Fruit fly (Drosophila melanogaster): Measurements from ENCODE around the gene Gr98c.

Gr98c gene

dm6 chr3R:27544143-27544542, at the start of gene Gr98c:
Gene Gr98c (plus strand): TSS chr3R:27544443.
- no peak for TF ChIP-seq Dll (optimal IDR thresholded peaks at IDR 0.05)
- no peak for TF ChIP-seq usp (GFP tag; optimal IDR thresholded peaks at IDR 0.05)
- no peak for TF ChIP-seq psq (optimal IDR thresholded peaks at IDR 0.05)
- no peak for TF ChIP-seq CG8478 (optimal IDR thresholded peaks at IDR 0.05)
- TF ChIP-seq pan (optimal IDR thresholded peaks at IDR 0.05), result no peak

- TF ChIP-seq pan (optimal IDR thresholded peaks at IDR 0.05) (no peak), EcR (GFP tag; optimal IDR thresholded peaks at IDR 0.05) (no peak), Dll (optimal IDR thresholded peaks at IDR 0.05) (no peak), psq (optimal IDR thresholded peaks at IDR 0.05) (no peak), CG8478 (optimal IDR thresholded peaks at IDR 0.05) (no peak), usp (GFP tag; optimal IDR thresholded peaks at IDR 0.05) (no peak)
Measured at dm6 chr3R:27497616-27498015, 46.6 kb upstream of the Gr98c start.

- TF ChIP-seq Dll (optimal IDR thresholded peaks at IDR 0.05) (no peak), psq (optimal IDR thresholded peaks at IDR 0.05) (no peak), CG8478 (optimal IDR thresholded peaks at IDR 0.05) (no peak), usp (GFP tag; optimal IDR thresholded peaks at IDR 0.05) (no peak), EcR (GFP tag; optimal IDR thresholded peaks at IDR 0.05) (no peak), pan (optimal IDR thresholded peaks at IDR 0.05) (no peak)
Measured at dm6 chr3R:27501938-27502337, 42.3 kb upstream of the Gr98c start, which contains the start of gene CG43139. Gene CG43139 (minus strand): TSS chr3R:27502025.

dm6 chr3R:27502856-27503255, 41.4 kb upstream of the Gr98c start, which contains the start of gene CG5402:
Gene CG5402 (minus strand): TSS chr3R:27502956.
- TF ChIP-seq psq (optimal IDR thresholded peaks at IDR 0.05) (no peak), usp (GFP tag; optimal IDR thresholded peaks at IDR 0.05) (no peak), CG8478 (optimal IDR thresholded peaks at IDR 0.05) (no peak), pan (optimal IDR thresholded peaks at IDR 0.05) (no peak), EcR (GFP tag; optimal IDR thresholded peaks at IDR 0.05) (no peak), Dll (optimal IDR thresholded peaks at IDR 0.05) (no peak)

dm6 chr3R:27517157-27517556, 27.1 kb upstream of the Gr98c start, which contains the start of gene CG13972:
Gene CG13972 (minus strand): TSS chr3R:27517257.
- TF ChIP-seq pan (optimal IDR thresholded peaks at IDR 0.05) (no peak), CG8478 (optimal IDR thresholded peaks at IDR 0.05) (no peak), Dll (optimal IDR thresholded peaks at IDR 0.05) (no peak), EcR (GFP tag; optimal IDR thresholded peaks at IDR 0.05) (no peak), usp (GFP tag; optimal IDR thresholded peaks at IDR 0.05) (no peak), psq (optimal IDR thresholded peaks at IDR 0.05) (no peak)

dm6 chr3R:27519879-27520278, 24.4 kb upstream of the Gr98c start:
- no peak for TF ChIP-seq usp (GFP tag; optimal IDR thresholded peaks at IDR 0.05)
- no peak for TF ChIP-seq pan (optimal IDR thresholded peaks at IDR 0.05)
- no peak for TF ChIP-seq psq (optimal IDR thresholded peaks at IDR 0.05)
- TF ChIP-seq CG8478 (optimal IDR thresholded peaks at IDR 0.05), result no peak
- TF ChIP-seq Dll (optimal IDR thresholded peaks at IDR 0.05), result no peak
- TF ChIP-seq EcR (GFP tag; optimal IDR thresholded peaks at IDR 0.05), result no peak

dm6 chr3R:27520415-27520916, 23.8 kb upstream of the Gr98c start, which contains the start of gene CG12885:
Gene CG12885 (plus strand): TSS chr3R:27520866.
- TF ChIP-seq EcR (GFP tag; optimal IDR thresholded peaks at IDR 0.05) (no peak), CG8478 (optimal IDR thresholded peaks at IDR 0.05) (no peak), pan (optimal IDR thresholded peaks at IDR 0.05) (no peak), Dll (optimal IDR thresholded peaks at IDR 0.05) (no peak), usp (GFP tag; optimal IDR thresholded peaks at IDR 0.05) (no peak), psq (optimal IDR thresholded peaks at IDR 0.05) (no peak)

dm6 chr3R:27533225-27533624, 11.0 kb upstream of the Gr98c start:
- no peak for TF ChIP-seq CG8478 (optimal IDR thresholded peaks at IDR 0.05)

dm6 chr3R:27542197-27542596, 2.0 kb upstream of the Gr98c start, which contains the start of gene Gr98b:
Gene Gr98b (plus strand): TSS chr3R:27542497.
- TF ChIP-seq usp (GFP tag; optimal IDR thresholded peaks at IDR 0.05), result no peak
- TF ChIP-seq CG8478 (optimal IDR thresholded peaks at IDR 0.05), result no peak
- TF ChIP-seq pan (optimal IDR thresholded peaks at IDR 0.05), result no peak
- TF ChIP-seq psq (optimal IDR thresholded peaks at IDR 0.05), result no peak
- no peak for TF ChIP-seq Dll (optimal IDR thresholded peaks at IDR 0.05)
- no peak for TF ChIP-seq EcR (GFP tag; optimal IDR thresholded peaks at IDR 0.05)

- TF ChIP-seq Dll (optimal IDR thresholded peaks at IDR 0.05), result no peak
- no peak for TF ChIP-seq psq (optimal IDR thresholded peaks at IDR 0.05)
- TF ChIP-seq pan (optimal IDR thresholded peaks at IDR 0.05), result no peak
- TF ChIP-seq CG8478 (optimal IDR thresholded peaks at IDR 0.05), result no peak
- TF ChIP-seq EcR (GFP tag; optimal IDR thresholded peaks at IDR 0.05), result no peak
- TF ChIP-seq usp (GFP tag; optimal IDR thresholded peaks at IDR 0.05), result no peak
Measured at dm6 chr3R:27545752-27546151, 1.5 kb downstream of the Gr98c start, which contains the start of gene Gr98d. Gene Gr98d (plus strand): TSS chr3R:27546052.

dm6 chr3R:27547378-27547949, 3.2 kb downstream of the Gr98c start:
- no peak for TF ChIP-seq psq (optimal IDR thresholded peaks at IDR 0.05)
- no peak for TF ChIP-seq Dll (optimal IDR thresholded peaks at IDR 0.05)
- no peak for TF ChIP-seq EcR (GFP tag; optimal IDR thresholded peaks at IDR 0.05)
- TF ChIP-seq pan (optimal IDR thresholded peaks at IDR 0.05), result no peak
- no peak for TF ChIP-seq usp (GFP tag; optimal IDR thresholded peaks at IDR 0.05)
- TF ChIP-seq CG8478 (optimal IDR thresholded peaks at IDR 0.05), result no peak

- TF ChIP-seq usp (GFP tag; optimal IDR thresholded peaks at IDR 0.05), result no peak
Measured at dm6 chr3R:27552710-27553109, 8.5 kb downstream of the Gr98c start.

- no peak for TF ChIP-seq pan (optimal IDR thresholded peaks at IDR 0.05)
- no peak for TF ChIP-seq CG8478 (optimal IDR thresholded peaks at IDR 0.05)
- TF ChIP-seq psq (optimal IDR thresholded peaks at IDR 0.05), result no peak
- no peak for TF ChIP-seq usp (GFP tag; optimal IDR thresholded peaks at IDR 0.05)
- TF ChIP-seq Dll (optimal IDR thresholded peaks at IDR 0.05), result no peak
- no peak for TF ChIP-seq EcR (GFP tag; optimal IDR thresholded peaks at IDR 0.05)
Measured at dm6 chr3R:27553379-27553778, 9.1 kb downstream of the Gr98c start.
